Fruit fly (Drosophila melanogaster): ENCODE data around the gene CG5167.
A peak's percentile ranks its signal among the peaks of the same experiment; 100 is the strongest.

CG5167 gene

dm6 chr3R:12398620-12399247 lies 7.6 kb upstream of the CG5167 start, which contains the start of gene Cyp9f3:
Cyp9f3 (minus strand) TSS chr3R:12398929.
- TF ChIP-seq toe (GFP tag; optimal IDR thresholded peaks at IDR 0.05) (no peak), Clk (GFP tag; optimal IDR thresholded peaks at IDR 0.05) (no peak), cic (GFP tag; optimal IDR thresholded peaks at IDR 0.05) (peak; percentile 25), CG1620 (GFP tag; optimal IDR thresholded peaks at IDR 0.05) (no peak), pad (GFP tag; optimal IDR thresholded peaks at IDR 0.05) (peak; percentile 45)

- TF ChIP-seq Hr96 (GFP tag; optimal IDR thresholded peaks at IDR 0.05) (no peak), CG5204 (GFP tag; optimal IDR thresholded peaks at IDR 0.05) (no peak), bab1 (GFP tag; optimal IDR thresholded peaks at IDR 0.05) (peak; percentile 10), kay (GFP tag; ENCODE audit: borderline replicate concordance) (no peak), Mnt (GFP tag; optimal IDR thresholded peaks at IDR 0.05) (peak; percentile 32), toe (GFP tag; optimal IDR thresholded peaks at IDR 0.05) (no peak), CG7045 (GFP tag; optimal IDR thresholded peaks at IDR 0.05) (peak; percentile 46), CG33017 (tag; optimal IDR thresholded peaks at IDR 0.05) (peak; percentile 6), CG7101 (tag; optimal IDR thresholded peaks at IDR 0.05) (peak; percentile 15), CG14711 (tag; optimal IDR thresholded peaks at IDR 0.05) (peak; percentile 5), CG12768 (GFP tag; optimal IDR thresholded peaks at IDR 0.05) (peak; percentile 44), cic (GFP tag; optimal IDR thresholded peaks at IDR 0.05) (peak; percentile 30), CG11617 (GFP tag; optimal IDR thresholded peaks at IDR 0.05) (peak; percentile 26)
Measured at dm6 chr3R:12401672-12402296, 4.5 kb upstream of the CG5167 start, which contains the start of gene DNAlig3. DNAlig3 (minus strand) TSS chr3R:12401839.

DNA sequence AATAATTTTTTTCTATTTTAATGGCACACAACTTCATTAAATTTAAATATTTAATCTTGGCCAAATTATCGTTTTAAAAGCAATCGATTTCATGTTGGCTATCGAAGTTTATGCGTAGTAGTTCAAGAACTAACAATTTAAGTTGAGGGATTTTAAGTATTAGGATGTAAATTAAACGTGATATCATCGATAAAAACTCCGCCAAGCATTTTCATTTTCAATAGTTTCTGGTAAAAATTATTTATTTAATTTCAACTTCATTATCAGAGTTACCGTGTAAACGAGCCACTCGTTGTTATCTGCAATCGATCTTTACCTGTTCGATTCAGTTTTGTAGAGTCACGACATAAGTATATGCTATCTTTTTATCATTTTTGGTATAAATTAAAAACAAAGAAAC lies 3.4 kb upstream of the CG5167 start:
- peak; percentile 99 for TF ChIP-seq kay (GFP tag; ENCODE audit: borderline replicate concordance)
- peak; percentile 98 for TF ChIP-seq CG12768 (GFP tag; optimal IDR thresholded peaks at IDR 0.05)
- peak; percentile 99 for TF ChIP-seq CG33017 (tag; optimal IDR thresholded peaks at IDR 0.05)
- peak; percentile 79 for TF ChIP-seq tj (GFP tag; optimal IDR thresholded peaks at IDR 0.05)
- TF ChIP-seq CG14711 (tag; optimal IDR thresholded peaks at IDR 0.05), result peak; percentile 96
- peak; percentile 87 for TF ChIP-seq pad (GFP tag; optimal IDR thresholded peaks at IDR 0.05)
- no peak for TF ChIP-seq cnc (optimal IDR thresholded peaks at IDR 0.05)
- TF ChIP-seq toe (GFP tag; optimal IDR thresholded peaks at IDR 0.05), result peak; percentile 96
- TF ChIP-seq CG11617 (GFP tag; optimal IDR thresholded peaks at IDR 0.05), result peak; percentile 97
- peak; percentile 85 for TF ChIP-seq Crg-1 (GFP tag; optimal IDR thresholded peaks at IDR 0.05)
- peak; percentile 91 for TF ChIP-seq Mnt (GFP tag; optimal IDR thresholded peaks at IDR 0.05)
- peak; percentile 100 for TF ChIP-seq CG7045 (GFP tag; optimal IDR thresholded peaks at IDR 0.05)
- TF ChIP-seq CG5204 (GFP tag; optimal IDR thresholded peaks at IDR 0.05), result peak; percentile 96
- peak; percentile 96 for TF ChIP-seq Hr96 (GFP tag; optimal IDR thresholded peaks at IDR 0.05)
- TF ChIP-seq ovo (GFP tag; optimal IDR thresholded peaks at IDR 0.05), result peak; percentile 86
- TF ChIP-seq bab1 (GFP tag; optimal IDR thresholded peaks at IDR 0.05), result peak; percentile 98
- TF ChIP-seq Clk (GFP tag; optimal IDR thresholded peaks at IDR 0.05), result peak; percentile 95
- TF ChIP-seq cic (GFP tag; optimal IDR thresholded peaks at IDR 0.05), result peak; percentile 88
- peak; percentile 86 for TF ChIP-seq CG1620 (GFP tag; optimal IDR thresholded peaks at IDR 0.05)
- peak; percentile 99 for TF ChIP-seq CG7101 (tag; optimal IDR thresholded peaks at IDR 0.05)

- TF ChIP-seq kay (GFP tag; ENCODE audit: borderline replicate concordance), result peak; percentile 77
- TF ChIP-seq Hr96 (GFP tag; optimal IDR thresholded peaks at IDR 0.05), result no peak
Measured at dm6 chr3R:12405134-12405533, 1.2 kb upstream of the CG5167 start.

DNA sequence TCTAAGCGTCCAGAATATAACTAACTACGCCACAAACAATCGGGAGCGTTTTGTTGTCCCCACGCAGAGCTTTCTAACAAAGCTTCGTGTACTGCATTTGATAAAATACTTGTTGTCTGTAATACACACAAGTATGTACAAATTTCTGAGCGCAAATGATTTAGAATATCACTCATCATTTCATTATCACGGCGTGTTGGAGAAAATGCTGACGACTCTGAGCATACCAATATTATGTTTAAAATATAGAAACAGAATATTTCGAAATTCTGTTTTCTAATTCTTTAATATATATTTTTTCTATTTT lies 451 bp upstream of the CG5167 start, which contains the start of gene Cyp9f2:
Cyp9f2 (minus strand) TSS at position 101 of the 307 bp plus-strand sequence.
- TF ChIP-seq CG14711 (tag; optimal IDR thresholded peaks at IDR 0.05) (no peak), cic (GFP tag; optimal IDR thresholded peaks at IDR 0.05) (peak; percentile 69)

dm6 chr3R:12408160-12408559 lies 1.8 kb downstream of the CG5167 start, which contains the start of gene CG5196:
CG5196 (plus strand) TSS chr3R:12408316.
- peak; percentile 2 for TF ChIP-seq CG14711 (tag; optimal IDR thresholded peaks at IDR 0.05)
- peak; percentile 35 for TF ChIP-seq CG7101 (tag; optimal IDR thresholded peaks at IDR 0.05)
- peak; percentile 2 for TF ChIP-seq cic (GFP tag; optimal IDR thresholded peaks at IDR 0.05)
- peak; percentile 20 for TF ChIP-seq CG1620 (GFP tag; optimal IDR thresholded peaks at IDR 0.05)
- no peak for TF ChIP-seq toe (GFP tag; optimal IDR thresholded peaks at IDR 0.05)
- no peak for TF ChIP-seq CG33017 (tag; optimal IDR thresholded peaks at IDR 0.05)
- TF ChIP-seq Hr96 (GFP tag; optimal IDR thresholded peaks at IDR 0.05), result no peak
- peak; percentile 8 for TF ChIP-seq CG11617 (GFP tag; optimal IDR thresholded peaks at IDR 0.05)
- TF ChIP-seq bab1 (GFP tag; optimal IDR thresholded peaks at IDR 0.05), result peak; percentile 60
- peak; percentile 50 for TF ChIP-seq Mnt (GFP tag; optimal IDR thresholded peaks at IDR 0.05)

- TF ChIP-seq CG33017 (tag; optimal IDR thresholded peaks at IDR 0.05) (no peak), CG1620 (GFP tag; optimal IDR thresholded peaks at IDR 0.05) (no peak), ovo (GFP tag; optimal IDR thresholded peaks at IDR 0.05) (no peak), Clk (GFP tag; optimal IDR thresholded peaks at IDR 0.05) (no peak), CG12768 (GFP tag; optimal IDR thresholded peaks at IDR 0.05) (no peak), Crg-1 (GFP tag; optimal IDR thresholded peaks at IDR 0.05) (no peak), CG7045 (GFP tag; optimal IDR thresholded peaks at IDR 0.05) (no peak), kay (GFP tag; ENCODE audit: borderline replicate concordance) (no peak), toe (GFP tag; optimal IDR thresholded peaks at IDR 0.05) (no peak), Mnt (GFP tag; optimal IDR thresholded peaks at IDR 0.05) (no peak), CG11617 (GFP tag; optimal IDR thresholded peaks at IDR 0.05) (no peak), bab1 (GFP tag; optimal IDR thresholded peaks at IDR 0.05) (no peak), CG7101 (tag; optimal IDR thresholded peaks at IDR 0.05) (no peak), CG14711 (tag; optimal IDR thresholded peaks at IDR 0.05) (no peak), cnc (optimal IDR thresholded peaks at IDR 0.05) (no peak), CG5204 (GFP tag; optimal IDR thresholded peaks at IDR 0.05) (no peak), tj (GFP tag; optimal IDR thresholded peaks at IDR 0.05) (no peak), pad (GFP tag; optimal IDR thresholded peaks at IDR 0.05) (no peak)
Measured at dm6 chr3R:12411449-12411848, 5.1 kb downstream of the CG5167 start.

Measured in whole organism, adult.